Worm (Caenorhabditis elegans) whole organism, young adult: Measurements from ENCODE around the gene zfp-3.

ENCODE experiments used
- B0261.1 ChIP-seq: sonication (generic microtip); optimal IDR thresholded peaks from 2 replicates; lab custom pipeline; 2016; ENCODE audit warnings: mild to moderate bottlenecking, missing genetic modification characterization, moderate library complexity, missing compliant biosample characterization
- F22D6.2 ChIP-seq: sonication (generic microtip); optimal IDR thresholded peaks from 2 replicates; lab custom pipeline; 2016; ENCODE audit warnings: mild to moderate bottlenecking, missing genetic modification characterization, missing compliant biosample characterization
- F39B2.1 ChIP-seq: fragments of 200-800 bp; sonication (Bioruptor generic); IDR thresholded peaks from 2 replicates; pipeline ENCODE4 v1.3.6; 2022; ENCODE audit warnings: missing genetic modification reagents, missing genetic modification characterization, missing compliant biosample characterization
- F55B11.4 ChIP-seq: sonication (generic microtip); optimal IDR thresholded peaks from 2 replicates; lab custom pipeline; 2016; ENCODE audit warnings: missing compliant biosample characterization, missing genetic modification characterization, borderline replicate concordance; ENCODE audit not compliant: insufficient read depth
- Y67H2A.10 ChIP-seq: fragments of 200-800 bp; sonication (Bioruptor generic); conservative IDR thresholded peaks from 2 replicates; pipeline ENCODE4 v1.3.6; 2022; ENCODE audit warnings: missing genetic modification reagents, missing genetic modification characterization, missing compliant biosample characterization
- Y79H2A.3 ChIP-seq: fragments of 200-800 bp; sonication (Bioruptor generic); conservative IDR thresholded peaks from 2 replicates; pipeline ENCODE4 v1.3.6; 2022; ENCODE audit warnings: missing genetic modification reagents, missing genetic modification characterization, missing compliant biosample characterization
- ZK185.1 ChIP-seq: sonication (generic microtip); optimal IDR thresholded peaks from 2 replicates; lab custom pipeline; 2016; ENCODE audit warnings: mild to moderate bottlenecking, missing genetic modification characterization, missing compliant biosample characterization; ENCODE audit not compliant: poor library complexity, severe bottlenecking
- aptf-3 ChIP-seq: fragments of 200-800 bp; sonication (Bioruptor generic); IDR thresholded peaks from 2 replicates; pipeline ENCODE4 v1.3.6; 2022; ENCODE audit warnings: missing genetic modification characterization, missing compliant biosample characterization
- attf-6 ChIP-seq: fragments of 200-800 bp; sonication (Bioruptor generic); IDR thresholded peaks from 2 replicates; pipeline ENCODE4 v1.3.6; 2022; ENCODE audit warnings: missing genetic modification reagents, missing genetic modification characterization, missing compliant biosample characterization
- bed-1 ChIP-seq: fragments of 200-800 bp; sonication (Bioruptor generic); IDR thresholded peaks from 2 replicates; pipeline ENCODE4 v1.3.6; 2022; ENCODE audit warnings: missing genetic modification reagents, missing genetic modification characterization, missing compliant biosample characterization
- bed-2 ChIP-seq: fragments of 200-800 bp; sonication (Bioruptor generic); IDR thresholded peaks from 2 replicates; pipeline ENCODE4 v1.3.6; 2022; ENCODE audit warnings: missing genetic modification reagents, missing genetic modification characterization, missing compliant biosample characterization
- cebp-1 ChIP-seq, 2 experiments: fragments of 200-800 bp in 1 of 2; sonication (Bioruptor generic) in 1 of 2; sonication (generic microtip) in 1 of 2; IDR thresholded peaks in 1 of 2; optimal IDR thresholded peaks in 1 of 2; 2 replicates each; pipeline versions ENCODE4 v1.3.6 to Lab custom; 2017 to 2022; ENCODE audit warnings: missing compliant biosample characterization in 2 of 2, missing genetic modification characterization in 2 of 2, mild to moderate bottlenecking in 1 of 2, missing genetic modification reagents in 1 of 2, moderate library complexity in 1 of 2
- ceh-40 ChIP-seq: fragments of 200-800 bp; sonication (Bioruptor generic); IDR thresholded peaks from 2 replicates; pipeline ENCODE4 v1.3.6; 2022; ENCODE audit warnings: missing genetic modification characterization, missing compliant biosample characterization
- chd-7 ChIP-seq: sonication (generic microtip); optimal IDR thresholded peaks from 2 replicates; lab custom pipeline; 2016; ENCODE audit warnings: mild to moderate bottlenecking, missing genetic modification characterization, moderate library complexity, missing compliant biosample characterization
- dox-1 ChIP-seq: fragments of 200-800 bp; sonication (Bioruptor generic); IDR thresholded peaks from 2 replicates; pipeline ENCODE4 v1.3.6; 2022; ENCODE audit warnings: missing genetic modification reagents, missing genetic modification characterization, missing compliant biosample characterization
- dpl-1 ChIP-seq: fragments of 150-350 bp; optimal IDR thresholded peaks from 2 replicates; lab custom pipeline; 2014; ENCODE audit warnings: missing biosample characterization, missing genetic modification reagents, missing genetic modification characterization
- egl-44 ChIP-seq: fragments of 200-800 bp; sonication (Bioruptor generic); IDR thresholded peaks from 2 replicates; pipeline ENCODE4 v1.3.6; 2022; ENCODE audit warnings: missing genetic modification reagents, missing genetic modification characterization, missing compliant biosample characterization
- ekl-4 ChIP-seq: fragments of 200-800 bp; sonication (Bioruptor generic); IDR thresholded peaks from 2 replicates; pipeline ENCODE4 v1.3.6; 2022; ENCODE audit warnings: missing genetic modification reagents, missing genetic modification characterization, missing compliant biosample characterization
- fkh-3 ChIP-seq: sonication (generic microtip); optimal IDR thresholded peaks from 2 replicates; lab custom pipeline; 2016; ENCODE audit warnings: mild to moderate bottlenecking, missing genetic modification characterization, missing compliant biosample characterization
- hmg-1.2 ChIP-seq: fragments of 200-800 bp; sonication (Bioruptor generic); IDR thresholded peaks from 2 replicates; pipeline ENCODE4 v1.3.6; 2022; ENCODE audit warnings: missing genetic modification reagents, missing genetic modification characterization, missing compliant biosample characterization
- hmg-20 ChIP-seq: fragments of 200-800 bp; sonication (Bioruptor generic); IDR thresholded peaks from 2 replicates; pipeline ENCODE4 v1.3.6; 2022; ENCODE audit warnings: missing genetic modification reagents, missing genetic modification characterization, missing compliant biosample characterization
- hrde-1 ChIP-seq: sonication (generic microtip); optimal IDR thresholded peaks from 2 replicates; lab custom pipeline; 2016; ENCODE audit warnings: missing genetic modification characterization, mild to moderate bottlenecking, missing compliant biosample characterization, moderate library complexity, missing genotype, missing genetic modification reagents, borderline replicate concordance
- hsf-1 ChIP-seq: fragments of 200-800 bp; sonication (Bioruptor generic); IDR thresholded peaks from 2 replicates; pipeline ENCODE4 v1.3.6; 2022; ENCODE audit warnings: missing genetic modification reagents, missing genetic modification characterization, missing compliant biosample characterization
- lag-1 ChIP-seq: fragments of 200-800 bp; sonication (Bioruptor generic); IDR thresholded peaks from 2 replicates; pipeline ENCODE4 v1.3.6; 2022; ENCODE audit warnings: missing genetic modification reagents, missing genetic modification characterization, missing compliant biosample characterization
- let-526 ChIP-seq: fragments of 200-800 bp; sonication (Bioruptor generic); IDR thresholded peaks from 2 replicates; pipeline ENCODE4 v1.3.6; 2022; ENCODE audit warnings: missing genetic modification reagents, missing genetic modification characterization, missing compliant biosample characterization
- lin-26 ChIP-seq: fragments of 200-800 bp; sonication (Bioruptor generic); IDR thresholded peaks from 2 replicates; pipeline ENCODE4 v1.3.6; 2022; ENCODE audit warnings: missing genetic modification reagents, missing genetic modification characterization, missing compliant biosample characterization
- lin-40 ChIP-seq: sonication (generic microtip); optimal IDR thresholded peaks from 2 replicates; lab custom pipeline; 2016; ENCODE audit warnings: missing genetic modification characterization, mild to moderate bottlenecking, missing compliant biosample characterization, missing genotype, missing genetic modification reagents
- madf-6 ChIP-seq: fragments of 200-800 bp; sonication (Bioruptor generic); IDR thresholded peaks from 2 replicates; pipeline ENCODE4 v1.3.6; 2022; ENCODE audit warnings: missing genetic modification reagents, missing genetic modification characterization, missing compliant biosample characterization
- nhr-120 ChIP-seq: fragments of 200-800 bp; sonication (Bioruptor generic); IDR thresholded peaks from 2 replicates; pipeline ENCODE4 v1.3.6; 2022; ENCODE audit warnings: missing genetic modification characterization, missing compliant biosample characterization
- nhr-179 ChIP-seq: sonication (generic microtip); optimal IDR thresholded peaks from 2 replicates; lab custom pipeline; 2016; ENCODE audit warnings: mild to moderate bottlenecking, missing genetic modification characterization, missing compliant biosample characterization
- rpc-1 ChIP-seq, 2 experiments: fragments of 150-350 bp in 1 of 2; sonication (generic microtip) in 1 of 2; optimal IDR thresholded peaks; 2 replicates each; lab custom pipeline; 2014 to 2018; ENCODE audit warnings: missing biosample characterization in 1 of 2, missing genetic modification characterization in 1 of 2, missing genetic modification reagents in 1 of 2, missing genotype in 1 of 2
- sea-2 ChIP-seq: fragments of 200-800 bp; sonication (Bioruptor generic); IDR thresholded peaks from 2 replicates; pipeline ENCODE4 v1.3.6; 2022; ENCODE audit warnings: missing genetic modification characterization, missing compliant biosample characterization
- tbx-9 ChIP-seq: sonication (generic microtip); optimal IDR thresholded peaks from 2 replicates; lab custom pipeline; 2016; ENCODE audit warnings: borderline replicate concordance, missing genetic modification characterization, inconsistent platforms, missing compliant biosample characterization
- zim-3 ChIP-seq: sonication (generic microtip); optimal IDR thresholded peaks from 2 replicates; lab custom pipeline; 2017; ENCODE audit warnings: mild to moderate bottlenecking, missing genetic modification characterization, moderate library complexity, missing compliant biosample characterization
- ztf-18 ChIP-seq: sonication (generic microtip); optimal IDR thresholded peaks from 2 replicates; lab custom pipeline; 2016; ENCODE audit warnings: missing genotype, mild to moderate bottlenecking, missing genetic modification characterization, missing compliant biosample characterization
- ztf-22 ChIP-seq: fragments of 200-800 bp; sonication (Bioruptor generic); optimal IDR thresholded peaks from 2 replicates; lab custom pipeline; 2018; ENCODE audit warnings: mild to moderate bottlenecking, missing genetic modification characterization, moderate library complexity, missing compliant biosample characterization
- ztf-26 ChIP-seq: sonication (generic microtip); optimal IDR thresholded peaks from 2 replicates; lab custom pipeline; 2017; ENCODE audit warnings: missing genetic modification characterization, missing compliant biosample characterization
- ztf-3 ChIP-seq: fragments of 200-800 bp; sonication (Bioruptor generic); optimal IDR thresholded peaks from 2 replicates; lab custom pipeline; 2018; ENCODE audit warnings: mild to moderate bottlenecking, missing genetic modification characterization, missing compliant biosample characterization
- ztf-6 ChIP-seq: fragments of 200-800 bp; sonication (Bioruptor generic); IDR thresholded peaks from 2 replicates; pipeline ENCODE4 v1.3.6; 2022; ENCODE audit warnings: missing genetic modification reagents, missing genetic modification characterization, missing compliant biosample characterization

The zfp-3 gene

DNA sequence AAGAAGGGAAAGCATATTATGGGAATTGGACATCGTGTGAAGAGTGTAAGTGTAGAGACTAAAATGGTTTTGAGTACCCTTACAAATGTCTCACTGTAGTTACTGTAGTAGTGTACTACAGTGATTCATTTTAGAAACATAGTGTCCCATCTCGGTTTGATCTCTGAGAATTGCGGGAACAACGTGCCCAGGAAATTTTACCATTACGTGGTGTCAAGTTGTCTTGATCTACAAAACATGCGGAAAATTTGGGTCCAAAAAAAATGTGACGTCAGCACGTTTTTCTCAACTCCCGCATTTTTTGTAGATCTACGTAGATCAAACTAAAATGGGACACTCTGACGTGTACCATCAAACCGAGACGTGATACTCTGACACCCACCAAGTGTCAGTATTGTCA is 36.8 kb upstream of the zfp-3 start:
- no peak for TF ChIP-seq nhr-179 (tag; lab: Kevin White, UChicago)
- TF ChIP-seq let-526 (GFP tag; lab: Robert Waterston, UW) = no peak
- TF ChIP-seq Y67H2A.10 (GFP tag; lab: Robert Waterston, UW) = no peak
- TF ChIP-seq ZK185.1 = no peak
- TF ChIP-seq F55B11.4 (tag; lab: Kevin White, UChicago) = no peak
- TF ChIP-seq rpc-1 (optimal IDR thresholded peaks at IDR 0.05; lab: Kevin White, UChicago) = no peak
- TF ChIP-seq rpc-1 (tag; optimal IDR thresholded peaks at IDR 0.05; lab: Kevin White, UChicago) = no peak
- TF ChIP-seq cebp-1 (GFP tag; IDR thresholded peaks at IDR 0.05; lab: Robert Waterston, UW) = no peak
- no peak for TF ChIP-seq cebp-1 (tag; optimal IDR thresholded peaks at IDR 0.05; lab: Kevin White, UChicago)
- no peak for TF ChIP-seq zim-3 (tag; lab: Kevin White, UChicago)
- no peak for TF ChIP-seq hrde-1 (tag; lab: Kevin White, UChicago)
- no peak for TF ChIP-seq fkh-3 (tag; lab: Kevin White, UChicago)
- TF ChIP-seq, all 124 proteins: peak for 0

- TF ChIP-seq F39B2.1 (GFP tag; lab: Robert Waterston, UW) (no peak), attf-6 (GFP tag; lab: Robert Waterston, UW) (no peak), bed-1 (GFP tag; lab: Robert Waterston, UW) (0 out of 2 replicates have a peak, but pooled peaks have one; percentile 61), ztf-22 (GFP tag; lab: Kevin White, UChicago) (no peak)
These were observed 34.1 kb upstream of the zfp-3 start for ce11 chrX:1480564-1480963.

DNA sequence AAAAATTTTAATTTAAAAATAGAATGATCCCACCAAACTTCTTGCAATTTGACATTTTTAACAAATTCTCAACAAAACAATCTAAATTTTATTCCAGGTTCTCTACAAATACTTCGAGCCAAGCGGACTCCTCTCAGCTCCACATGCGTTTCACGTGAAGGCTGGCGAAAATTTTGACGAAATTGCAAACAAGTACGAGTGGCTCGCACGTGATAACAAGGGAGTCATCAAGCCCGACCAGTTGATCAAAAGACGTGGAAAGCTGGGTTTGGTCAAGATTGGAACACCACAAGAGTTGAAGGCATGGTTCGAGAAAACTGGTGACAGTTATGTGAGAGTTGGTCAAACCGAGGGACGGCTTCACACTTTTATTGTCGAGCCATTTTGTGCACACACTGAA is 33.2 kb upstream of the zfp-3 start:
- TF ChIP-seq lag-1 (no peak), hsf-1 (GFP tag; lab: Robert Waterston, UW) (no peak), ekl-4 (GFP tag; lab: Robert Waterston, UW) (no peak), Y79H2A.3 (GFP tag; lab: Robert Waterston, UW) (no peak), bed-2 (no peak), aptf-3 (GFP tag; lab: Robert Waterston, UW) (no peak)

DNA sequence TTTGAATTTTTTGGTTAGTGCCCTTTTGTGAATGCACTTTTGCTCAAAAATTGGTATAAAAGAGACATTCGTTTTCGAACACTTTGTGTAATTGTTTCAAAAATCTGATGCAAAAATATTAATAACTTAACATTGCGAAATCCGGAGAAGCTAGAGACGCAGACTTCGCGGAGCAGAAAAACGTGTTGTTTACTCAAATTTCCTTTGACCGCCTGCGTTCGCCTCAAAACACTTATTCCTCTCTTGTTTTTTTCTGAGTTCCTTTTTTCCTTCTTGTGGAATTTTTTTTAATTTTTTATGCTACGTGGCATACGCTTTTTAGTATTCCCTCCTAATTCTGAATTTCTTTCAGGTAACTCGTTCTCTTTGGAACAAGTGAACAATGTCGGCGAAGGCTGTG is 32.7 kb upstream of the zfp-3 start, which contains the start of gene acly-1:
Gene acly-1, plus strand, starts transcription at position 353 of the 400 bp plus-strand sequence.
- TF ChIP-seq cebp-1 (GFP tag; IDR thresholded peaks at IDR 0.05; lab: Robert Waterston, UW) = peak; percentile 89
- peak; percentile 93 for TF ChIP-seq cebp-1 (tag; optimal IDR thresholded peaks at IDR 0.05; lab: Kevin White, UChicago)
- no peak for TF ChIP-seq dpl-1 (GFP tag; lab: Kevin White, UChicago)

ce11 chrX:1478569-1478968 is 32.1 kb upstream of the zfp-3 start:
- TF ChIP-seq chd-7 (tag; lab: Kevin White, UChicago) (no peak), sea-2 (GFP tag; lab: Robert Waterston, UW) (no peak), ztf-3 (GFP tag; lab: Kevin White, UChicago) (no peak), dox-1 (GFP tag; lab: Robert Waterston, UW) (no peak)

DNA sequence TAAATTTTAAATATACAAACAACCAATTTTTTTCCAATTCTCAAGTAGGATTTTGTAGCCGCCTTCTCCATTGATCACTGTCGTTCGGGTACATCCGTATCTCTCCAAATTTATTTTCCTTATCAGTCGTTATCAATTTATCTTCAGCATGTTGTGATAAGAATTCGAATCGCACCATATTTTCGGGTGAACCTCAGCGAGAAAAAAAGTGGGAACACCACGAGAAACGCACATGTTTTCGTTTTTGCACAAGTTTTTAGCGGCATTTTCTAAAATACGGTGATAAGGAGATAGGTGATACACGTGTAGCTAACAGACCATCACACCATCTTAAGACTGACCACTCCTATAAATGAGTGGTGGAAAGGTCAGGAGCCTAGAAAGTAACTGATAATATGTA is 31.5 kb upstream of the zfp-3 start:
- TF ChIP-seq F22D6.2 (tag; lab: Kevin White, UChicago) (peak; percentile 76), let-526 (GFP tag; lab: Robert Waterston, UW) (no peak), ztf-3 (GFP tag; lab: Kevin White, UChicago) (no peak), Y67H2A.10 (GFP tag; lab: Robert Waterston, UW) (no peak), ceh-40 (GFP tag; lab: Robert Waterston, UW) (no peak), lin-40 (tag; lab: Kevin White, UChicago) (peak; percentile 64), nhr-120 (no peak), hmg-20 (no peak), ztf-6 (no peak), lin-26 (GFP tag; lab: Robert Waterston, UW) (no peak), B0261.1 (tag; lab: Kevin White, UChicago) (no peak), tbx-9 (tag; lab: Kevin White, UChicago) (no peak), egl-44 (GFP tag; lab: Robert Waterston, UW) (0 out of 2 replicates have a peak, but pooled peaks have one; percentile 21), cebp-1 (GFP tag; IDR thresholded peaks at IDR 0.05; lab: Robert Waterston, UW) (no peak), cebp-1 (tag; optimal IDR thresholded peaks at IDR 0.05; lab: Kevin White, UChicago) (peak; percentile 39), hmg-1.2 (GFP tag; lab: Robert Waterston, UW) (no peak), madf-6 (GFP tag; lab: Robert Waterston, UW) (no peak), ztf-26 (tag; lab: Kevin White, UChicago) (peak; percentile 85), ztf-18 (no peak)
